Fruit fly (Drosophila melanogaster) whole organism, wandering third instar larva: ENCODE results near the gene Tim17a2.

Experiments
- Hnf4 ChIP-seq: fragments of 200-800 bp; sonication (Bioruptor generic); optimal IDR thresholded peaks from 2 replicates; lab custom pipeline; 2016; ENCODE audit warnings: missing biosample characterization, mild to moderate bottlenecking, missing genetic modification characterization
- Hr78 ChIP-seq: fragments of >200 bp; optimal IDR thresholded peaks from 2 replicates; lab custom pipeline; 2017; ENCODE audit warnings: missing biosample characterization, missing genetic modification characterization
- Vsx2 ChIP-seq: fragments of 200-300, 225-300 bp; sonication (Bioruptor generic); optimal IDR thresholded peaks from 2 replicates; lab custom pipeline; 2018; ENCODE audit warnings: missing biosample characterization, missing genetic modification characterization; ENCODE audit not compliant: partially characterized antibody
- dsf ChIP-seq: sonication (Bioruptor generic); optimal IDR thresholded peaks from 2 replicates; lab custom pipeline; 2016; ENCODE audit warnings: missing biosample characterization, missing genetic modification characterization, borderline replicate concordance
- pan ChIP-seq: fragments of >200 bp; optimal IDR thresholded peaks from 2 replicates; lab custom pipeline; 2017
- psq ChIP-seq: fragments of 200-800 bp; sonication (Bioruptor generic); optimal IDR thresholded peaks from 3 replicates; lab custom pipeline; 2017; ENCODE audit warnings: missing biosample characterization, mild to moderate bottlenecking, missing genetic modification characterization, moderate library complexity
- usp ChIP-seq: fragments of >200 bp; optimal IDR thresholded peaks from 2 replicates; lab custom pipeline; 2017; ENCODE audit warnings: missing biosample characterization, missing genetic modification characterization

dm6 chr3R:5212759-5213053 lies 49.8 kb downstream of the Tim17a2 start:
- TF ChIP-seq Hnf4: no peak
- TF ChIP-seq pan (lab: Kevin White, UChicago): no peak
- TF ChIP-seq usp (GFP tag; lab: Kevin White, UChicago): no peak
- no peak for TF ChIP-seq dsf (GFP tag; lab: Kevin White, UChicago)
- TF ChIP-seq Hr78 (GFP tag; lab: Kevin White, UChicago): no peak
- no peak for TF ChIP-seq Vsx2 (GFP tag; lab: Kevin White, UChicago)
- no peak for TF ChIP-seq psq
